Worm (Caenorhabditis elegans) whole organism, L4 larva: ENCODE measurements around the gene erp-44.2.

Experiments used
- F26F4.8 ChIP-seq: fragments of 200-800 bp; sonication (Bioruptor generic); conservative IDR thresholded peaks from 2 replicates; pipeline ENCODE4 v1.3.6; 2022; ENCODE audit warnings: missing genetic modification characterization, missing compliant biosample characterization
- F37D6.2 ChIP-seq: sonication (generic microtip); optimal IDR thresholded peaks from 2 replicates; lab custom pipeline; 2016; ENCODE audit warnings: mild to moderate bottlenecking, missing genetic modification characterization, missing compliant biosample characterization
- F49E8.2 ChIP-seq: sonication (generic microtip); optimal IDR thresholded peaks from 2 replicates; lab custom pipeline; 2016; ENCODE audit warnings: missing compliant biosample characterization, mild to moderate bottlenecking, missing genetic modification characterization, borderline replicate concordance
- R02D3.7 ChIP-seq: fragments of 150-350 bp; sonication (generic microtip); optimal IDR thresholded peaks from 3 replicates; lab custom pipeline; 2014; ENCODE audit warnings: missing biosample characterization, missing genetic modification characterization
- T26A8.4 ChIP-seq: fragments of 200-800 bp; sonication (Bioruptor generic); IDR thresholded peaks from 2 replicates; pipeline ENCODE4 v1.3.6; 2022; ENCODE audit warnings: missing genetic modification characterization, missing compliant biosample characterization
- Y105C5A.15 ChIP-seq: fragments of 200-800 bp; sonication (Bioruptor generic); IDR thresholded peaks from 2 replicates; pipeline ENCODE4 v1.3.6; 2022; ENCODE audit warnings: missing genetic modification characterization, missing compliant biosample characterization
- aha-1 ChIP-seq: fragments of 150-350 bp; peaks from one replicate; lab custom pipeline; 2014; ENCODE audit warnings: missing biosample characterization, missing genetic modification characterization
- ama-1 ChIP-seq: fragments of 150-350 bp; optimal IDR thresholded peaks from 2 replicates; lab custom pipeline; 2014; ENCODE audit warnings: inconsistent platforms, mixed read lengths
- arid-1 ChIP-seq: fragments of 200-800 bp; sonication (Bioruptor generic); conservative IDR thresholded peaks from 2 replicates; pipeline ENCODE4 v1.3.6; 2022; ENCODE audit warnings: missing genetic modification reagents, missing genetic modification characterization, missing compliant biosample characterization
- ceh-28 ChIP-seq: fragments of 150-350 bp; optimal IDR thresholded peaks from 2 replicates; lab custom pipeline; 2014; ENCODE audit warnings: missing biosample characterization, missing genetic modification reagents, missing genetic modification characterization
- ceh-32 ChIP-seq: sonication (generic microtip); optimal IDR thresholded peaks from 2 replicates; lab custom pipeline; 2016; ENCODE audit warnings: mild to moderate bottlenecking, missing genetic modification characterization, missing compliant biosample characterization; ENCODE audit not compliant: poor library complexity
- daf-16 ChIP-seq, 3 experiments: sonication (generic microtip); optimal IDR thresholded peaks; 2 replicates each; lab custom pipeline; 2016 to 2017; ENCODE audit warnings: missing genetic modification characterization in 3 of 3, missing genetic modification reagents in 3 of 3, mild to moderate bottlenecking in 2 of 3, missing compliant biosample characterization in 2 of 3, missing biosample characterization in 1 of 3, moderate library complexity in 1 of 3
- daf-8 ChIP-seq: fragments of 200-800 bp; sonication (Bioruptor generic); IDR thresholded peaks from 2 replicates; pipeline ENCODE4 v1.3.6; 2022; ENCODE audit warnings: missing genetic modification characterization, missing compliant biosample characterization
- dpl-1 ChIP-seq: fragments of 150-350 bp; optimal IDR thresholded peaks from 2 replicates; lab custom pipeline; 2014; ENCODE audit warnings: missing biosample characterization, missing genetic modification reagents, missing genetic modification characterization
- duxl-1 ChIP-seq: sonication (generic microtip); optimal IDR thresholded peaks from 2 replicates; lab custom pipeline; 2016; ENCODE audit warnings: mild to moderate bottlenecking, missing genetic modification characterization, moderate library complexity, missing compliant biosample characterization; ENCODE audit not compliant: poor library complexity
- dve-1 ChIP-seq: sonication (generic microtip); optimal IDR thresholded peaks from 2 replicates; lab custom pipeline; 2017; ENCODE audit warnings: antibody characterized with exemption, mild to moderate bottlenecking, missing genetic modification characterization, missing compliant biosample characterization; ENCODE audit not compliant: insufficient read depth
- fkh-10 ChIP-seq: fragments of 150-350 bp; optimal IDR thresholded peaks from 2 replicates; lab custom pipeline; 2014; ENCODE audit warnings: missing biosample characterization, missing genetic modification reagents, missing genetic modification characterization
- gei-8 ChIP-seq: fragments of 200-800 bp; sonication (Bioruptor generic); optimal IDR thresholded peaks from 2 replicates; lab custom pipeline; 2018; ENCODE audit warnings: mild to moderate bottlenecking, missing genetic modification characterization, missing compliant biosample characterization
- hif-1 ChIP-seq, 2 experiments: sonication (generic microtip); optimal IDR thresholded peaks; 2 replicates each; lab custom pipeline; 2016 to 2017; ENCODE audit warnings: missing compliant biosample characterization in 2 of 2, missing genetic modification characterization in 2 of 2, missing genetic modification reagents in 2 of 2, missing genotype in 2 of 2, mild to moderate bottlenecking in 1 of 2
- hlh-11 ChIP-seq: fragments of 200-800 bp; sonication (Bioruptor generic); optimal IDR thresholded peaks from 2 replicates; lab custom pipeline; 2018; ENCODE audit warnings: mild to moderate bottlenecking, missing genetic modification characterization, missing compliant biosample characterization
- hlh-30 ChIP-seq: sonication (generic microtip); optimal IDR thresholded peaks from 2 replicates; lab custom pipeline; 2017; ENCODE audit warnings: antibody characterized with exemption, mild to moderate bottlenecking, missing genetic modification characterization, missing compliant biosample characterization; ENCODE audit not compliant: insufficient read depth
- hmg-1.1 ChIP-seq: fragments of 200-800 bp; sonication (Bioruptor generic); IDR thresholded peaks from 2 replicates; pipeline ENCODE4 v1.3.6; 2022; ENCODE audit warnings: missing genetic modification reagents, missing genetic modification characterization, missing compliant biosample characterization
- jun-1 ChIP-seq: fragments of 150-350 bp; optimal IDR thresholded peaks from 2 replicates; lab custom pipeline; 2014; ENCODE audit warnings: missing biosample characterization, missing genetic modification reagents, missing genetic modification characterization
- lim-7 ChIP-seq: fragments of 200-800 bp; sonication (Bioruptor generic); IDR thresholded peaks from 2 replicates; pipeline ENCODE4 v1.3.6; 2022; ENCODE audit warnings: missing genetic modification characterization, missing compliant biosample characterization
- lin-1 ChIP-seq: fragments of 200-800 bp; sonication (Bioruptor generic); IDR thresholded peaks from 2 replicates; pipeline ENCODE4 v1.3.6; 2022; ENCODE audit warnings: missing genetic modification reagents, missing genetic modification characterization, missing compliant biosample characterization
- lin-13 ChIP-seq: fragments of 150-350 bp; optimal IDR thresholded peaks from 2 replicates; lab custom pipeline; 2014; ENCODE audit warnings: missing biosample characterization, missing genetic modification reagents, missing genetic modification characterization
- lir-3 ChIP-seq: sonication (generic microtip); optimal IDR thresholded peaks from 2 replicates; lab custom pipeline; 2016; ENCODE audit warnings: mild to moderate bottlenecking, missing genetic modification characterization, missing compliant biosample characterization
- lsy-2 ChIP-seq, 2 experiments: fragments of 150-350 bp in 1 of 2; sonication (generic microtip) in 1 of 2; optimal IDR thresholded peaks; 2 replicates each; lab custom pipeline; 2014 to 2017; ENCODE audit warnings: missing biosample characterization in 2 of 2, missing genetic modification characterization in 2 of 2
- madf-5 ChIP-seq, 2 experiments: fragments of 200-800 bp; sonication (Bioruptor generic); IDR thresholded peaks; 2 replicates each; pipeline ENCODE4 v1.3.6; 2022; ENCODE audit warnings: missing compliant biosample characterization in 2 of 2, missing genetic modification characterization in 2 of 2
- mdl-1 ChIP-seq, 2 experiments: fragments of 150-350 bp in 1 of 2; sonication (generic microtip) in 1 of 2; optimal IDR thresholded peaks; 2 replicates each; lab custom pipeline; 2014 to 2017; ENCODE audit warnings: missing biosample characterization in 2 of 2, missing genetic modification characterization in 2 of 2
- mes-2 ChIP-seq: sonication (generic microtip); optimal IDR thresholded peaks from 2 replicates; lab custom pipeline; 2016; ENCODE audit warnings: missing genotype, mild to moderate bottlenecking, missing genetic modification characterization, missing compliant biosample characterization; ENCODE audit not compliant: poor library complexity, severe bottlenecking
- nhr-111 ChIP-seq: fragments of 200-800 bp; sonication (Bioruptor generic); optimal IDR thresholded peaks from 2 replicates; lab custom pipeline; 2018; ENCODE audit warnings: mild to moderate bottlenecking, missing genetic modification characterization, missing compliant biosample characterization
- nhr-28 ChIP-seq: fragments of 150-350 bp; optimal IDR thresholded peaks from 2 replicates; lab custom pipeline; 2014; ENCODE audit warnings: missing biosample characterization, missing genetic modification characterization
- nhr-42 ChIP-seq: fragments of 200-800 bp; sonication (Bioruptor generic); IDR thresholded peaks from 2 replicates; pipeline ENCODE4 v1.3.6; 2022; ENCODE audit warnings: missing genetic modification characterization, missing compliant biosample characterization
- nhr-48 ChIP-seq: sonication (generic microtip); optimal IDR thresholded peaks from 2 replicates; lab custom pipeline; 2016; ENCODE audit warnings: mild to moderate bottlenecking, missing genetic modification characterization, missing compliant biosample characterization
- nhr-6 ChIP-seq: fragments of 150-350 bp; optimal IDR thresholded peaks from 2 replicates; lab custom pipeline; 2014; ENCODE audit warnings: missing biosample characterization, missing genetic modification characterization
- nhr-76 ChIP-seq: fragments of 150-350 bp; optimal IDR thresholded peaks from 2 replicates; lab custom pipeline; 2014; ENCODE audit warnings: missing biosample characterization, missing genetic modification characterization
- nhr-77 ChIP-seq: fragments of 150-350 bp; optimal IDR thresholded peaks from 2 replicates; lab custom pipeline; 2014; ENCODE audit warnings: missing biosample characterization, missing genetic modification characterization
- pha-4 ChIP-seq, 2 experiments: fragments of 150-350 bp in 1 of 2; fragments of 200-800 bp in 1 of 2; sonication (Bioruptor generic) in 1 of 2; IDR thresholded peaks in 1 of 2; optimal IDR thresholded peaks in 1 of 2; 2 replicates each; pipeline versions ENCODE4 v1.3.6 to Lab custom; 2014 to 2022; ENCODE audit warnings: missing genetic modification characterization in 2 of 2, missing genetic modification reagents in 2 of 2, missing biosample characterization in 1 of 2, missing compliant biosample characterization in 1 of 2
- php-3 ChIP-seq: fragments of 200-800 bp; sonication (Bioruptor generic); IDR thresholded peaks from 2 replicates; pipeline ENCODE4 v1.3.6; 2022; ENCODE audit warnings: missing genetic modification reagents, missing genetic modification characterization, missing compliant biosample characterization
- pqm-1 ChIP-seq: sonication (generic microtip); optimal IDR thresholded peaks from 2 replicates; lab custom pipeline; 2017; ENCODE audit warnings: missing biosample characterization, missing genetic modification characterization
- rbr-2 ChIP-seq: sonication (generic microtip); optimal IDR thresholded peaks from 2 replicates; lab custom pipeline; 2016; ENCODE audit warnings: missing genotype, missing genetic modification characterization, missing compliant biosample characterization
- set-16 ChIP-seq: fragments of 200-800 bp; sonication (Bioruptor generic); IDR thresholded peaks from 2 replicates; pipeline ENCODE4 v1.3.6; 2022; ENCODE audit warnings: missing genetic modification reagents, missing genetic modification characterization, missing compliant biosample characterization
- skn-1 ChIP-seq: fragments of 150-350 bp; optimal IDR thresholded peaks from 2 replicates; lab custom pipeline; 2014; ENCODE audit warnings: missing biosample characterization, missing genetic modification characterization
- spr-1 ChIP-seq: sonication (generic microtip); optimal IDR thresholded peaks from 2 replicates; lab custom pipeline; 2016; ENCODE audit warnings: mild to moderate bottlenecking, missing genetic modification characterization, missing compliant biosample characterization
- tra-1 ChIP-seq: fragments of 200-800 bp; sonication (Bioruptor generic); IDR thresholded peaks from 2 replicates; pipeline ENCODE4 v1.3.6; 2022; ENCODE audit warnings: missing genetic modification reagents, missing genetic modification characterization, missing compliant biosample characterization
- unc-62 ChIP-seq, 3 experiments: fragments of 150-350 bp in 1 of 3; sonication (generic microtip); optimal IDR thresholded peaks in 2 of 3; peaks in 1 of 3; 1 replicate in 1 of 3; 2 replicates in 2 of 3; lab custom pipeline; 2014 to 2017; ENCODE audit warnings: missing biosample characterization in 3 of 3, missing genetic modification characterization in 3 of 3, missing genetic modification reagents in 3 of 3, missing genotype in 1 of 3

erp-44.2 gene

DNA sequence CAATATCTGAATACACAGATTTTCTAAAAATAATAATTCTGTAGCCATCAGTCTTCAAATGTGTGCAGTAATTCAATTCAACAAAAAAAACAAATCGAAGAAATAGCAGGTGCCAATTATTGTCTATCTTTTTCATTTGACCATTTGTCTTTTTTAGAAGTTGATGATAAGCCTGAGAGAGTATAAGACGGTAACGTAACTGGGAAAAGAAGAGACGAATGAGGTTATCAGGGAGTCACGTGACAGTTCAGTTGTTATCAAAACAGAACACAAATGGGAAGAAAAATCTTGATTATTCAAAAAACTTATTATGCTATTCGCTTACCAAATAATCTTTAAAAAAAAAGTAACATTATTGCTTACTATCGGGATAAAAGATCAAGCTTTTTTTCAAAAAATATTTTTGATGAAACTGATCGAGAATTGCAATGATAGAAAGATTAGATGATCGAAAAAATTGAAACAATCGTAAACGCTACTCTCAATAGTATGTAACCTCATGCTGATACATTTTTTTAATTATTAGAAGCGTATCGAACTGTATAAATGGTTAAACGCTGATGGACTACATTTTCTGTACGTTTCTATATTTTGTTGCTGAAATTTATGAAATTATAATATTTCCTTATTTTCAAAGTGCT lies 10.0 kb upstream of the erp-44.2 start (continued):
- TF ChIP-seq unc-62 (GFP tag; optimal IDR thresholded peaks at IDR 0.05 in 1 of 2; lab: Kevin White, UChicago) (peak in 1 of 2 experiments; percentile 95), unc-62 (tag; optimal IDR thresholded peaks at IDR 0.05; lab: Kevin White, UChicago) (no peak), nhr-76 (tag; lab: Kevin White, UChicago) (no peak), hlh-30 (tag; lab: Kevin White, UChicago) (peak; percentile 77), gei-8 (GFP tag; lab: Kevin White, UChicago) (no peak), F49E8.2 (tag; lab: Kevin White, UChicago) (no peak), pha-4 (GFP tag; IDR thresholded peaks at IDR 0.05; lab: Robert Waterston, UW) (no peak), pha-4 (tag; optimal IDR thresholded peaks at IDR 0.05; lab: Kevin White, UChicago) (no peak), dpl-1 (no peak), lsy-2 (tag; optimal IDR thresholded peaks at IDR 0.05; lab: Kevin White, UChicago) (peak in 1 of 2 experiments; percentile 21), ama-1 (no peak), set-16 (GFP tag; lab: Robert Waterston, UW) (no peak), nhr-6 (no peak), ceh-28 (tag; lab: Kevin White, UChicago) (no peak), Y105C5A.15 (GFP tag; lab: Robert Waterston, UW) (no peak), pqm-1 (peak; percentile 69), dve-1 (peak; percentile 89), mdl-1 (tag; optimal IDR thresholded peaks at IDR 0.05; lab: Kevin White, UChicago) (peak in 1 of 2 experiments; percentile 38), lir-3 (tag; lab: Kevin White, UChicago) (no peak), F26F4.8 (GFP tag; lab: Robert Waterston, UW) (no peak), lin-1 (0 out of 2 replicates have a peak, but pooled peaks have one; percentile 44), nhr-28 (tag; lab: Kevin White, UChicago) (peak; percentile 71), hlh-11 (tag; lab: Kevin White, UChicago) (peak; percentile 85), T26A8.4 (GFP tag; lab: Robert Waterston, UW) (peak; percentile 42; the same call in 1 of the 2 replicates), ceh-32 (tag; lab: Kevin White, UChicago) (no peak), nhr-42 (no peak), R02D3.7 (no peak), duxl-1 (tag; lab: Kevin White, UChicago) (peak; percentile 17), mes-2 (no peak), nhr-48 (tag; lab: Kevin White, UChicago) (peak; percentile 19), spr-1 (tag; lab: Kevin White, UChicago) (no peak), rbr-2 (no peak), php-3 (peak; percentile 48; the same call in 1 of the 2 replicates)
- TF ChIP-seq, all 104 proteins: peak for 20

ce11 chrIV:7841218-7841617 lies 6.7 kb upstream of the erp-44.2 start:
- no peak for TF ChIP-seq ceh-28 (tag; lab: Kevin White, UChicago)
- TF ChIP-seq arid-1 = no peak
- TF ChIP-seq lin-13 = no peak
- TF ChIP-seq jun-1 (tag; lab: Kevin White, UChicago) = no peak
- no peak for TF ChIP-seq daf-8 (GFP tag; lab: Robert Waterston, UW)
- peak; percentile 25 for TF ChIP-seq nhr-48 (tag; lab: Kevin White, UChicago)
- no peak for TF ChIP-seq lim-7 (GFP tag; lab: Robert Waterston, UW)
- no peak for TF ChIP-seq fkh-10 (GFP tag; lab: Kevin White, UChicago)
- no peak for TF ChIP-seq daf-16 (GFP tag; optimal IDR thresholded peaks at IDR 0.05; lab: Kevin White, UChicago)
- TF ChIP-seq daf-16 (tag; optimal IDR thresholded peaks at IDR 0.05; lab: Kevin White, UChicago) = peak; percentile 94
- no peak for TF ChIP-seq rbr-2
- no peak for TF ChIP-seq hmg-1.1 (GFP tag; lab: Robert Waterston, UW)
- TF ChIP-seq F37D6.2 (tag; lab: Kevin White, UChicago) = no peak
- no peak for TF ChIP-seq madf-5 (GFP tag; IDR thresholded peaks at IDR 0.05; lab: Robert Waterston, UW)
- no peak for TF ChIP-seq skn-1 (tag; lab: Kevin White, UChicago)
- TF ChIP-seq nhr-77 (tag; lab: Kevin White, UChicago) = peak; percentile 34
- peak; percentile 59 for TF ChIP-seq dve-1
- TF ChIP-seq hif-1 (tag; optimal IDR thresholded peaks at IDR 0.05; lab: Kevin White, UChicago) = peak in 1 of 2 experiments; percentile 1
- TF ChIP-seq F49E8.2 (tag; lab: Kevin White, UChicago) = no peak
- TF ChIP-seq nhr-111 (GFP tag; lab: Kevin White, UChicago) = no peak
- TF ChIP-seq hlh-11 (tag; lab: Kevin White, UChicago) = peak; percentile 76
- TF ChIP-seq aha-1 (tag; lab: Kevin White, UChicago) = peak; percentile 31
- peak; percentile 76 for TF ChIP-seq nhr-28 (tag; lab: Kevin White, UChicago)
- TF ChIP-seq tra-1 (GFP tag; lab: Robert Waterston, UW) = 0 out of 2 replicates have a peak, but pooled peaks have one; percentile 35
